Worm (Caenorhabditis elegans) whole organism, L3 larva: ENCODE results near the gene F59B2.14.

Experiments
- nhr-12 ChIP-seq: fragments of 150-350 bp; optimal IDR thresholded peaks from 2 replicates; lab custom pipeline; 2014; ENCODE audit warnings: missing biosample characterization, missing genetic modification characterization
- nhr-25 ChIP-seq: sonication (generic microtip); optimal IDR thresholded peaks from 2 replicates; lab custom pipeline; 2017; ENCODE audit warnings: missing biosample characterization, missing genetic modification characterization
- nhr-28 ChIP-seq: fragments of 150-350 bp; optimal IDR thresholded peaks from 2 replicates; lab custom pipeline; 2014; ENCODE audit warnings: missing biosample characterization, missing genetic modification characterization
- nhr-77 ChIP-seq: fragments of 150-350 bp; optimal IDR thresholded peaks from 2 replicates; lab custom pipeline; 2014; ENCODE audit warnings: missing biosample characterization, missing genetic modification characterization
- skn-1 ChIP-seq: fragments of 150-350 bp; optimal IDR thresholded peaks from 2 replicates; lab custom pipeline; 2014; ENCODE audit warnings: missing biosample characterization, missing genetic modification characterization
- ztf-11 ChIP-seq: fragments of 150-350 bp; optimal IDR thresholded peaks from 2 replicates; lab custom pipeline; 2014; ENCODE audit warnings: missing biosample characterization, missing genetic modification characterization
- ztf-4 ChIP-seq: fragments of 150-350 bp; optimal IDR thresholded peaks from 2 replicates; lab custom pipeline; 2014; ENCODE audit warnings: missing biosample characterization, missing genetic modification characterization

ce11 chrIII:8978512-8979352, 43.7 kb downstream of the F59B2.14 start:
- TF ChIP-seq nhr-12 (tag; lab: Kevin White, UChicago) (no peak), ztf-4 (tag; lab: Kevin White, UChicago) (no peak), nhr-28 (tag; lab: Kevin White, UChicago) (no peak), nhr-77 (tag; lab: Kevin White, UChicago) (no peak), nhr-25 (tag; lab: Kevin White, UChicago) (no peak), skn-1 (tag; lab: Kevin White, UChicago) (no peak), ztf-11 (tag; lab: Kevin White, UChicago) (no peak)
